Worm (Caenorhabditis elegans) whole organism, L1 larva: ENCODE data around the gene cst-1.

Experiments
- F16B12.6 ChIP-seq: fragments of 150-350 bp; optimal IDR thresholded peaks from 2 replicates; lab custom pipeline; 2014; ENCODE audit warnings: missing biosample characterization, missing genetic modification characterization
- aly-2 ChIP-seq: fragments of 150-350 bp; optimal IDR thresholded peaks from 2 replicates; lab custom pipeline; 2014; ENCODE audit warnings: missing biosample characterization, missing genetic modification characterization
- fos-1 ChIP-seq: fragments of 150-350 bp; optimal IDR thresholded peaks from 2 replicates; lab custom pipeline; 2014; ENCODE audit warnings: missing biosample characterization, missing genetic modification characterization
- lin-15B ChIP-seq: fragments of 150-350 bp; sonication (generic microtip); optimal IDR thresholded peaks from 3 replicates; lab custom pipeline; 2014; ENCODE audit warnings: missing biosample characterization, missing genetic modification characterization
- lin-35 ChIP-seq, 2 experiments: fragments of 150-350 bp; optimal IDR thresholded peaks; 2 replicates each; lab custom pipeline; 2014; ENCODE audit warnings: missing biosample characterization in 2 of 2, missing genetic modification characterization in 2 of 2, missing genetic modification reagents in 2 of 2
- mdl-1 ChIP-seq, 2 experiments: fragments of 150-350 bp; optimal IDR thresholded peaks; 2 replicates each; lab custom pipeline; 2014 to 2017; ENCODE audit warnings: missing biosample characterization in 2 of 2, missing genetic modification characterization in 2 of 2, inconsistent platforms in 1 of 2
- nhr-90 ChIP-seq: sonication (generic microtip); optimal IDR thresholded peaks from 2 replicates; lab custom pipeline; 2016; ENCODE audit warnings: mild to moderate bottlenecking, missing genetic modification characterization, missing compliant biosample characterization; ENCODE audit not compliant: poor library complexity
- pqm-1 ChIP-seq: sonication (generic microtip); optimal IDR thresholded peaks from 3 replicates; lab custom pipeline; 2017; ENCODE audit warnings: missing biosample characterization, missing genetic modification characterization
- skn-1 ChIP-seq: fragments of 150-350 bp; optimal IDR thresholded peaks from 2 replicates; lab custom pipeline; 2014; ENCODE audit warnings: missing biosample characterization, missing genetic modification characterization

- TF ChIP-seq skn-1 (tag; lab: Kevin White, UChicago): no peak
- no peak for TF ChIP-seq lin-15B (tag; lab: Kevin White, UChicago)
- TF ChIP-seq fos-1 (tag; lab: Kevin White, UChicago): no peak
- peak in 1 of 2 experiments; percentile 51 for TF ChIP-seq lin-35 (GFP tag; optimal IDR thresholded peaks at IDR 0.05; lab: Kevin White, UChicago)
- no peak for TF ChIP-seq aly-2
- peak; percentile 18 for TF ChIP-seq nhr-90 (tag; lab: Kevin White, UChicago)
- no peak for TF ChIP-seq pqm-1 (tag; lab: Kevin White, UChicago)
- no peak for TF ChIP-seq mdl-1 (tag; optimal IDR thresholded peaks at IDR 0.05; lab: Kevin White, UChicago)
- peak; percentile 85 for TF ChIP-seq F16B12.6 (tag; lab: Kevin White, UChicago)
Measured at ce11 chrX:4307559-4308005, 31.9 kb upstream of the cst-1 start.
